Worm (Caenorhabditis elegans): ENCODE data around the gene ippk-1.

ippk-1 gene

ce11 chrII:11994940-11995339, 47.8 kb upstream of the ippk-1 start:
- no peak for TF ChIP-seq fos-1 (tag; optimal IDR thresholded peaks at IDR 0.05)
- no peak for TF ChIP-seq nhr-21 (tag; optimal IDR thresholded peaks at IDR 0.05)
- no peak for TF ChIP-seq nhr-23 (tag; optimal IDR thresholded peaks at IDR 0.05)
- TF ChIP-seq snpc-4 (tag; optimal IDR thresholded peaks at IDR 0.05), result no peak
- TF ChIP-seq unc-55 (GFP tag; optimal IDR thresholded peaks at IDR 0.05), result no peak
- no peak for TF ChIP-seq aly-2 (tag; optimal IDR thresholded peaks at IDR 0.05)
- no peak for TF ChIP-seq nhr-6 (tag; optimal IDR thresholded peaks at IDR 0.05)
- no peak for TF ChIP-seq unc-39 (tag; optimal IDR thresholded peaks at IDR 0.05)
- TF ChIP-seq lsy-2 (tag; optimal IDR thresholded peaks at IDR 0.05), result no peak
- no peak for TF ChIP-seq nhr-10 (tag; optimal IDR thresholded peaks at IDR 0.05)
- TF ChIP-seq mab-5 (tag; optimal IDR thresholded peaks at IDR 0.05), result no peak
- TF ChIP-seq Y55F3AM.14 (GFP tag; optimal IDR thresholded peaks at IDR 0.05), result no peak
- no peak for TF ChIP-seq ceh-82 (tag; optimal IDR thresholded peaks at IDR 0.05)
- TF ChIP-seq R02D3.7 (tag; optimal IDR thresholded peaks at IDR 0.05), result no peak
- no peak for TF ChIP-seq lin-11 (tag; optimal IDR thresholded peaks at IDR 0.05)
- TF ChIP-seq elt-3 (tag; optimal IDR thresholded peaks at IDR 0.05), result no peak
- TF ChIP-seq egl-27 (tag; optimal IDR thresholded peaks at IDR 0.05), result no peak
- TF ChIP-seq blmp-1 (tag; optimal IDR thresholded peaks at IDR 0.05; ENCODE audit: insufficient read depth), result no peak
- TF ChIP-seq nhr-25 (tag; optimal IDR thresholded peaks at IDR 0.05), result no peak

ce11 chrII:11998903-11999302, 43.8 kb upstream of the ippk-1 start, which contains the start of gene Y17G7B.23:
Gene Y17G7B.23, plus strand, starts transcription at chrII:11999203.
- TF ChIP-seq mbf-1 (tag; optimal IDR thresholded peaks at IDR 0.05), result no peak
- no peak for TF ChIP-seq C34F6.9 (tag; optimal IDR thresholded peaks at IDR 0.05)

- TF ChIP-seq nhr-11 (tag; optimal IDR thresholded peaks at IDR 0.05), result no peak
- TF ChIP-seq zag-1 (tag; optimal IDR thresholded peaks at IDR 0.05), result no peak
- TF ChIP-seq ceh-82 (tag; optimal IDR thresholded peaks at IDR 0.05), result no peak
These were observed 36.7 kb upstream of the ippk-1 start for ce11 chrII:12005981-12006380.

ce11 chrII:12006575-12007098, 36.1 kb upstream of the ippk-1 start, which contains the start of gene mcm-2:
Gene mcm-2, minus strand, starts transcription at chrII:12006625.
- TF ChIP-seq nhr-10 (tag; optimal IDR thresholded peaks at IDR 0.05), result no peak
- peak; percentile 24 for TF ChIP-seq sma-3 (GFP tag; optimal IDR thresholded peaks at IDR 0.05)
- TF ChIP-seq nhr-237 (tag; optimal IDR thresholded peaks at IDR 0.05), result no peak
- TF ChIP-seq mbf-1 (tag; optimal IDR thresholded peaks at IDR 0.05), result no peak
- TF ChIP-seq egl-27 (tag; optimal IDR thresholded peaks at IDR 0.05), result no peak
- TF ChIP-seq elt-3 (tag; optimal IDR thresholded peaks at IDR 0.05), result no peak
- peak; percentile 56 for TF ChIP-seq fos-1 (tag; optimal IDR thresholded peaks at IDR 0.05)
- no peak for TF ChIP-seq sem-4 (tag; optimal IDR thresholded peaks at IDR 0.05)
- TF ChIP-seq unc-62 (GFP tag; optimal IDR thresholded peaks at IDR 0.05), result no peak
- peak; percentile 31 for TF ChIP-seq zag-1 (tag; optimal IDR thresholded peaks at IDR 0.05)
- TF ChIP-seq crh-2 (tag; optimal IDR thresholded peaks at IDR 0.05), result peak; percentile 69
- TF ChIP-seq gmeb-1 (tag; optimal IDR thresholded peaks at IDR 0.05), result peak; percentile 86
- TF ChIP-seq lsy-2 (tag; optimal IDR thresholded peaks at IDR 0.05), result peak; percentile 41 to 80
- TF ChIP-seq C34F6.9 (tag; optimal IDR thresholded peaks at IDR 0.05), result peak; percentile 78
- no peak for TF ChIP-seq mab-5 (tag; optimal IDR thresholded peaks at IDR 0.05)
- peak; percentile 57 for TF ChIP-seq nhr-25 (tag; optimal IDR thresholded peaks at IDR 0.05)
- TF ChIP-seq lin-13 (GFP tag; optimal IDR thresholded peaks at IDR 0.05), result no peak
- TF ChIP-seq Y55F3AM.14 (GFP tag; optimal IDR thresholded peaks at IDR 0.05), result no peak
- TF ChIP-seq R02D3.7 (tag; optimal IDR thresholded peaks at IDR 0.05), result no peak
- TF ChIP-seq nhr-129 (tag; optimal IDR thresholded peaks at IDR 0.05), result peak; percentile 51
- peak; percentile 51 for TF ChIP-seq lin-11 (tag; optimal IDR thresholded peaks at IDR 0.05)
- TF ChIP-seq unc-55 (GFP tag; optimal IDR thresholded peaks at IDR 0.05), result peak; percentile 88
- no peak for TF ChIP-seq nhr-6 (tag; optimal IDR thresholded peaks at IDR 0.05)

ce11 chrII:12008772-12009171, 33.9 kb upstream of the ippk-1 start, which contains the start of gene glb-29:
Gene glb-29, plus strand, starts transcription at chrII:12009072.
- TF ChIP-seq ama-1 (optimal IDR thresholded peaks at IDR 0.05) (no peak), unc-55 (GFP tag; optimal IDR thresholded peaks at IDR 0.05) (no peak), nhr-237 (tag; optimal IDR thresholded peaks at IDR 0.05) (no peak), zag-1 (tag; optimal IDR thresholded peaks at IDR 0.05) (no peak), lin-13 (GFP tag; optimal IDR thresholded peaks at IDR 0.05) (no peak), elt-1 (tag; optimal IDR thresholded peaks at IDR 0.05) (no peak), gmeb-1 (tag; optimal IDR thresholded peaks at IDR 0.05) (no peak), ceh-82 (tag; optimal IDR thresholded peaks at IDR 0.05) (no peak), mbf-1 (tag; optimal IDR thresholded peaks at IDR 0.05) (no peak), nhr-12 (tag; optimal IDR thresholded peaks at IDR 0.05) (no peak), elt-3 (tag; optimal IDR thresholded peaks at IDR 0.05) (no peak), nhr-129 (tag; optimal IDR thresholded peaks at IDR 0.05) (no peak), nhr-6 (tag; optimal IDR thresholded peaks at IDR 0.05) (no peak), ZK546.5 (tag; optimal IDR thresholded peaks at IDR 0.05) (no peak), snpc-4 (tag; optimal IDR thresholded peaks at IDR 0.05) (no peak), nhr-21 (tag; optimal IDR thresholded peaks at IDR 0.05) (no peak), egl-27 (tag; optimal IDR thresholded peaks at IDR 0.05) (no peak), dmd-4 (tag; optimal IDR thresholded peaks at IDR 0.05) (no peak)

All from whole organism, L2 larva.